Worm (Caenorhabditis elegans): ENCODE results near the gene Y55B1BL.2.

The Y55B1BL.2 gene

ce11 chrIII:356906-357901, 45.4 kb upstream of the Y55B1BL.2 start:
- peak; percentile 38 for TF ChIP-seq zip-8 (tag; optimal IDR thresholded peaks at IDR 0.05)
- no peak for TF ChIP-seq nhr-28 (tag; optimal IDR thresholded peaks at IDR 0.05)

ce11 chrIII:358106-358505, 44.5 kb upstream of the Y55B1BL.2 start:
- peak; percentile 99 for TF ChIP-seq zip-8 (tag; optimal IDR thresholded peaks at IDR 0.05)
- no peak for TF ChIP-seq nhr-2 (tag; optimal IDR thresholded peaks at IDR 0.05)

DNA sequence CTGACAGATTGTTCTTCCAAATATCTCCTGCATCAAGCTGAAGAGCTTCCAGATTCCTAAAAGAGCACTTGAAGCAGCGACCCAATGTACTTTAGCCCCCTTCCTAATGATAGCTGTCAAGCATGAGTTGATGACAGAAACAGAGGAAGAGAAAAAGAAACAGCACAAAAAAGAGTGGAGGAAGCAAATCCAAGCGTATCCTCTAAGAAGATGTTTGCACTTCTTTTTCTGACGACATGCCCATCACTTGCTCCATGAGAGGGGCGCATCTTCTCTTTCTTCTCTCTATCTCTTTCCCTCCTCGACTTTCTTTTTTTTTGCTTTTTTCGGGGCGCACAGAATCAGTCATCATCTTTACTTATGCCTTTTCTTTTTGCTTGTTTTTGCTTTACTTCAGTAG, 42.2 kb upstream of the Y55B1BL.2 start:
- TF ChIP-seq flh-1 (GFP tag; optimal IDR thresholded peaks at IDR 0.05) (no peak), ces-1 (GFP tag; optimal IDR thresholded peaks at IDR 0.05) (peak; percentile 3)

ce11 chrIII:365649-366048, 36.9 kb upstream of the Y55B1BL.2 start, which contains the start of gene pll-1:
Gene pll-1 (plus strand): TSS chrIII:365949.
- TF ChIP-seq nhr-2 (tag; optimal IDR thresholded peaks at IDR 0.05) (no peak), mep-1 (tag; optimal IDR thresholded peaks at IDR 0.05) (no peak), tbx-8 (GFP tag; optimal IDR thresholded peaks at IDR 0.05) (no peak), ham-2 (GFP tag; optimal IDR thresholded peaks at IDR 0.05) (no peak), pha-4 (tag; optimal IDR thresholded peaks at IDR 0.05) (no peak), sem-2 (GFP tag; optimal IDR thresholded peaks at IDR 0.05) (no peak), lsy-2 (tag; optimal IDR thresholded peaks at IDR 0.05) (no peak), unc-120 (tag; optimal IDR thresholded peaks at IDR 0.05; ENCODE audit: poor library complexity, severe bottlenecking) (no peak), flh-1 (GFP tag; optimal IDR thresholded peaks at IDR 0.05) (no peak), hlh-1 (tag; optimal IDR thresholded peaks at IDR 0.05) (no peak), mab-5 (tag; optimal IDR thresholded peaks at IDR 0.05) (no peak), lin-13 (tag; optimal IDR thresholded peaks at IDR 0.05) (no peak), unc-62 (GFP tag; optimal IDR thresholded peaks at IDR 0.05) (no peak)

- TF ChIP-seq cnd-1 (tag; optimal IDR thresholded peaks at IDR 0.05) (no peak), mep-1 (tag; optimal IDR thresholded peaks at IDR 0.05) (no peak), nhr-2 (tag; optimal IDR thresholded peaks at IDR 0.05) (no peak), ham-2 (GFP tag; optimal IDR thresholded peaks at IDR 0.05) (no peak), zip-8 (tag; optimal IDR thresholded peaks at IDR 0.05) (no peak), ceh-39 (tag; optimal IDR thresholded peaks at IDR 0.05) (no peak), M03D4.4 (tag; optimal IDR thresholded peaks at IDR 0.05) (no peak), sem-2 (GFP tag; optimal IDR thresholded peaks at IDR 0.05) (no peak), blmp-1 (tag; optimal IDR thresholded peaks at IDR 0.05) (no peak), sptf-1 (tag; optimal IDR thresholded peaks at IDR 0.05) (no peak), unc-39 (tag; optimal IDR thresholded peaks at IDR 0.05) (no peak), unc-120 (tag; optimal IDR thresholded peaks at IDR 0.05; ENCODE audit: poor library complexity, severe bottlenecking) (no peak), flh-1 (GFP tag; optimal IDR thresholded peaks at IDR 0.05) (no peak)
Measured at ce11 chrIII:381198-381597, 21.4 kb upstream of the Y55B1BL.2 start, which contains the start of gene gsto-3. Gene gsto-3 (minus strand): TSS chrIII:381298.

- TF ChIP-seq ceh-39 (tag; optimal IDR thresholded peaks at IDR 0.05) (no peak), elt-1 (tag; optimal IDR thresholded peaks at IDR 0.05; ENCODE audit: borderline replicate concordance, insufficient read depth) (no peak), snpc-4 (tag; optimal IDR thresholded peaks at IDR 0.05) (no peak)
Measured at ce11 chrIII:382470-382869, 20.1 kb upstream of the Y55B1BL.2 start, which contains the start of gene K10F12.7. Gene K10F12.7 (minus strand): TSS chrIII:382570.

DNA sequence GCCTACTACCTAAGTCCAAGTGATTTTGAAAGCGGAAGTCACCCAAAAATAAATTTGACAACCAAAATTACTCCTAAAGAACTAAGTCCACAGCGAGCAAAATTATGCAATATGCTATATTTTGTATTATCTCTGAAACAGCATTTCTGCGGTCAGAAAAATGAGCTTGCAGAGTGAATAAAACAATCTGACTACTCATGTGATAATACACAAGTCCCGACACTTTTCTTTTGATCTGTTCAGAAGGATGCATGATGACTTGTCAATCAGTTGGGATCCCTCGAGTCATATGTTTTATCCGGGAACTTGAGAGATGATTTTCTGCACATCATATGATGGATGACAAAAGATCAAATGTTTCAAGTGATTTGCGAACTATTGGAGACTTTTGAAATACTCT, 17.5 kb upstream of the Y55B1BL.2 start:
- TF ChIP-seq unc-62 (GFP tag; optimal IDR thresholded peaks at IDR 0.05), result peak; percentile 12
- TF ChIP-seq sptf-1 (tag; optimal IDR thresholded peaks at IDR 0.05), result no peak

DNA sequence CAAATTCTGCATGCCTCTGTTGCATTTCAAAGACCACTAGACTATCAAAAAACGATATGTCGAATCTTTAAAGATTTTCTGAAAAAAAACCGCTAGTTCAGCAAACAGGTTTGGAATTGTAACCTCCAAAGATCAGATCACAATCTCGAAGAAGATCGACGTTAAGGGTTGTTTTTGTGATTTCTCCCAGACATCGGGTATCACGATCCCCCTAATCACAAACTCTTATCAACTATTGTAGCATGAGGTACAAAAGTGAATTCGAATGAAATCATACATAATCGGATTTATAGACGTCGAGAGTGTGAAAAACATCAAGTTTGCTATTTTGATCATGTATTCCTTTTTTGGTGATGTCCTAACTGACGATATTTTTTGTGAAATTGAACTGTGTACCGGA, 1.7 kb upstream of the Y55B1BL.2 start:
- TF ChIP-seq bed-3 (GFP tag; optimal IDR thresholded peaks at IDR 0.05) (no peak), ces-1 (GFP tag; optimal IDR thresholded peaks at IDR 0.05) (no peak), nhr-237 (tag; optimal IDR thresholded peaks at IDR 0.05) (no peak), flh-1 (GFP tag; optimal IDR thresholded peaks at IDR 0.05) (no peak), cnd-1 (tag; optimal IDR thresholded peaks at IDR 0.05) (no peak), ceh-39 (tag; optimal IDR thresholded peaks at IDR 0.05) (no peak), mep-1 (tag; optimal IDR thresholded peaks at IDR 0.05) (no peak), snpc-4 (tag; optimal IDR thresholded peaks at IDR 0.05) (no peak), mab-5 (tag; optimal IDR thresholded peaks at IDR 0.05) (no peak), drap-1 (GFP tag; optimal IDR thresholded peaks at IDR 0.05) (no peak), unc-62 (GFP tag; optimal IDR thresholded peaks at IDR 0.05) (no peak), sem-2 (GFP tag; optimal IDR thresholded peaks at IDR 0.05) (no peak), M03D4.4 (tag; optimal IDR thresholded peaks at IDR 0.05) (no peak), unc-39 (tag; optimal IDR thresholded peaks at IDR 0.05) (no peak), nhr-28 (tag; optimal IDR thresholded peaks at IDR 0.05) (no peak), zip-8 (tag; optimal IDR thresholded peaks at IDR 0.05) (no peak), mls-2 (tag; optimal IDR thresholded peaks at IDR 0.05) (no peak), nhr-76 (tag; optimal IDR thresholded peaks at IDR 0.05) (no peak), ceh-43 (GFP tag; optimal IDR thresholded peaks at IDR 0.05) (no peak)

Data from whole organism, mixed stage, embryonic.